Worm (Caenorhabditis elegans) whole organism, late embryonic: ENCODE data around the gene leo-1.

Experiments used
- F13H6.1 ChIP-seq: sonication (generic microtip); optimal IDR thresholded peaks from 2 replicates; lab custom pipeline; 2016; ENCODE audit warnings: missing genetic modification characterization, missing compliant biosample characterization
- K09A11.1 ChIP-seq: sonication (generic microtip); optimal IDR thresholded peaks from 2 replicates; lab custom pipeline; 2017; ENCODE audit warnings: antibody characterized with exemption, mild to moderate bottlenecking, missing genetic modification characterization, missing compliant biosample characterization; ENCODE audit not compliant: insufficient read depth
- T23F11.4 ChIP-seq: fragments of 200-800 bp; sonication (Bioruptor generic); optimal IDR thresholded peaks from 2 replicates; lab custom pipeline; 2018; ENCODE audit warnings: mild to moderate bottlenecking, missing genetic modification characterization, missing compliant biosample characterization
- ahr-1 ChIP-seq: sonication (generic microtip); optimal IDR thresholded peaks from 2 replicates; lab custom pipeline; 2016; ENCODE audit warnings: missing genetic modification characterization, missing compliant biosample characterization
- ama-1 ChIP-seq: fragments of 150-350 bp; optimal IDR thresholded peaks from 2 replicates; lab custom pipeline; 2014
- ceh-48 ChIP-seq: sonication (generic microtip); optimal IDR thresholded peaks from 2 replicates; lab custom pipeline; 2016; ENCODE audit warnings: missing genetic modification characterization, inconsistent platforms, missing compliant biosample characterization
- elt-2 ChIP-seq: sonication (generic microtip); optimal IDR thresholded peaks from 2 replicates; lab custom pipeline; 2016; ENCODE audit warnings: missing genetic modification reagents, missing genetic modification characterization, missing compliant biosample characterization
- hlh-8 ChIP-seq: sonication (generic microtip); optimal IDR thresholded peaks from 2 replicates; lab custom pipeline; 2016; ENCODE audit warnings: missing genotype, missing genetic modification characterization, missing compliant biosample characterization
- madf-2 ChIP-seq: sonication (generic microtip); optimal IDR thresholded peaks from 2 replicates; lab custom pipeline; 2017; ENCODE audit warnings: missing genetic modification characterization, missing compliant biosample characterization
- pha-4 ChIP-seq: fragments of 150-350 bp; optimal IDR thresholded peaks from 2 replicates; lab custom pipeline; 2018; ENCODE audit warnings: missing biosample characterization, missing genetic modification reagents, missing genetic modification characterization
- pqm-1 ChIP-seq: sonication (generic microtip); optimal IDR thresholded peaks from 2 replicates; lab custom pipeline; 2016; ENCODE audit warnings: missing genetic modification characterization, missing compliant biosample characterization
- rnt-1 ChIP-seq: sonication (generic microtip); optimal IDR thresholded peaks from 2 replicates; lab custom pipeline; 2016; ENCODE audit warnings: missing genetic modification characterization, missing compliant biosample characterization
- ttx-3 ChIP-seq: sonication (generic microtip); optimal IDR thresholded peaks from 2 replicates; lab custom pipeline; 2016; ENCODE audit warnings: missing genetic modification reagents, missing genetic modification characterization, missing compliant biosample characterization

DNA sequence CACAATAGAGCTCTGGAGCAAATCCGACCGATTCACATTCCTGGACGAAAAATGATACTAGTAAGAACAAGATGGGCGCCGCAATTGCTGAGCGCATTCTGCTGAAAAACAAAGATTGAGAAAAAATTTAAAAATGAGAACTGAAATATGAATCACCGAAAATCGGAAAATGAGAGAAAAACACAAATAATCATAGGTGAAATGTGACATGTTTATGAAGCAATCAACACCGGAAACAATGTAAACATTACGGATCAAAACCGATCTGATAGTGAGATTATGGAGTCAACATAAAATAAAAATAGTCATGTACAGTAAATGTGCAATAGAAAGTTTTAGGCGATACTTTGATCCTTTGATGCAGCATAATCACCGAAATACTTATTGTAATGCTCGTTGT, 15.3 kb downstream of the leo-1 start, which contains the start of gene dnj-2:
- no peak for TF ChIP-seq elt-2 (tag; lab: Kevin White, UChicago)
- no peak for TF ChIP-seq K09A11.1
- TF ChIP-seq hlh-8 (tag; lab: Kevin White, UChicago) = no peak
- no peak for TF ChIP-seq ahr-1
- TF ChIP-seq rnt-1 = no peak
- no peak for TF ChIP-seq F13H6.1 (tag; lab: Kevin White, UChicago)
- no peak for TF ChIP-seq ama-1
- TF ChIP-seq T23F11.4 (GFP tag; lab: Kevin White, UChicago) = no peak
- TF ChIP-seq ceh-48 (tag; lab: Kevin White, UChicago) = no peak
- TF ChIP-seq pha-4 (tag; lab: Kevin White, UChicago) = no peak
- TF ChIP-seq pqm-1 (tag; lab: Kevin White, UChicago) = no peak
- TF ChIP-seq ttx-3 (tag; lab: Kevin White, UChicago) = no peak
- TF ChIP-seq madf-2 (tag; lab: Kevin White, UChicago) = no peak
